Worm (Caenorhabditis elegans) whole organism, mixed stage, embryonic: ENCODE data around the gene nhr-147.

ENCODE experiments used
- M03D4.4 ChIP-seq: sonication (generic microtip); optimal IDR thresholded peaks from 2 replicates; lab custom pipeline; 2017; ENCODE audit warnings: mild to moderate bottlenecking, missing genetic modification characterization, missing compliant biosample characterization
- bed-3 ChIP-seq: fragments of 200-800 bp; sonication (Bioruptor generic); optimal IDR thresholded peaks from 3 replicates; lab custom pipeline; 2018; ENCODE audit warnings: mild to moderate bottlenecking, missing genetic modification characterization, moderate library complexity, missing compliant biosample characterization
- blmp-1 ChIP-seq: fragments of 150-350 bp; optimal IDR thresholded peaks from 2 replicates; lab custom pipeline; 2014; ENCODE audit warnings: missing biosample characterization, missing genetic modification characterization
- ceh-39 ChIP-seq: fragments of 150-350 bp; optimal IDR thresholded peaks from 2 replicates; lab custom pipeline; 2014; ENCODE audit warnings: missing biosample characterization, missing genetic modification characterization
- ceh-43 ChIP-seq: fragments of 200-800 bp; sonication (Bioruptor generic); optimal IDR thresholded peaks from 2 replicates; lab custom pipeline; 2018; ENCODE audit warnings: mild to moderate bottlenecking, missing genetic modification characterization, moderate library complexity, missing compliant biosample characterization
- ceh-83 ChIP-seq: fragments of 200-800 bp; sonication (Bioruptor generic); optimal IDR thresholded peaks from 2 replicates; lab custom pipeline; 2018; ENCODE audit warnings: mild to moderate bottlenecking, missing genetic modification characterization, missing compliant biosample characterization
- ces-1 ChIP-seq: fragments of 150-350 bp; optimal IDR thresholded peaks from 2 replicates; lab custom pipeline; 2014; ENCODE audit warnings: missing biosample characterization, missing genetic modification reagents, missing genetic modification characterization
- cnd-1 ChIP-seq: fragments of 200-800 bp; sonication (Bioruptor generic); optimal IDR thresholded peaks from 2 replicates; lab custom pipeline; 2018; ENCODE audit warnings: mild to moderate bottlenecking, missing genetic modification characterization, missing compliant biosample characterization
- drap-1 ChIP-seq: fragments of 200-800 bp; sonication (Bioruptor generic); optimal IDR thresholded peaks from 3 replicates; lab custom pipeline; 2018; ENCODE audit warnings: mild to moderate bottlenecking, missing genetic modification characterization, missing compliant biosample characterization
- elt-1 ChIP-seq: sonication (generic microtip); optimal IDR thresholded peaks from 2 replicates; lab custom pipeline; 2017; ENCODE audit warnings: missing genetic modification characterization, mild to moderate bottlenecking, missing compliant biosample characterization, antibody characterized with exemption, moderate library complexity, borderline replicate concordance; ENCODE audit not compliant: insufficient read depth
- elt-3 ChIP-seq: fragments of 150-350 bp; optimal IDR thresholded peaks from 2 replicates; lab custom pipeline; 2014; ENCODE audit warnings: missing biosample characterization, missing genetic modification characterization
- flh-1 ChIP-seq: fragments of 200-800 bp; sonication (Bioruptor generic); optimal IDR thresholded peaks from 2 replicates; lab custom pipeline; 2018; ENCODE audit warnings: mild to moderate bottlenecking, missing genetic modification characterization, moderate library complexity, missing compliant biosample characterization
- ham-2 ChIP-seq: fragments of 200-800 bp; sonication (Bioruptor generic); optimal IDR thresholded peaks from 2 replicates; lab custom pipeline; 2018; ENCODE audit warnings: mild to moderate bottlenecking, missing genetic modification characterization, missing compliant biosample characterization
- lin-13 ChIP-seq: fragments of 150-350 bp; optimal IDR thresholded peaks from 2 replicates; lab custom pipeline; 2014; ENCODE audit warnings: missing biosample characterization, missing genetic modification characterization
- lin-32 ChIP-seq: fragments of 200-800 bp; sonication (Bioruptor generic); optimal IDR thresholded peaks from 2 replicates; lab custom pipeline; 2018; ENCODE audit warnings: mild to moderate bottlenecking, missing genetic modification characterization, missing compliant biosample characterization
- lsy-2 ChIP-seq: fragments of 150-350 bp; optimal IDR thresholded peaks from 2 replicates; lab custom pipeline; 2014; ENCODE audit warnings: missing biosample characterization, missing genetic modification characterization
- mab-5 ChIP-seq: fragments of 150-350 bp; optimal IDR thresholded peaks from 2 replicates; lab custom pipeline; 2014; ENCODE audit warnings: missing biosample characterization, missing genetic modification characterization
- mep-1 ChIP-seq: fragments of 150-350 bp; optimal IDR thresholded peaks from 2 replicates; lab custom pipeline; 2017; ENCODE audit warnings: missing biosample characterization, missing genetic modification reagents, missing genetic modification characterization, inconsistent platforms
- mls-2 ChIP-seq: sonication (generic microtip); optimal IDR thresholded peaks from 2 replicates; lab custom pipeline; 2016; ENCODE audit warnings: mild to moderate bottlenecking, missing genetic modification characterization, moderate library complexity, missing compliant biosample characterization
- nhr-12 ChIP-seq: fragments of 150-350 bp; optimal IDR thresholded peaks from 2 replicates; lab custom pipeline; 2014; ENCODE audit warnings: missing biosample characterization, missing genetic modification characterization
- nhr-2 ChIP-seq: fragments of 150-350 bp; optimal IDR thresholded peaks from 2 replicates; lab custom pipeline; 2014; ENCODE audit warnings: missing biosample characterization, missing genetic modification characterization
- nhr-237 ChIP-seq: fragments of 150-350 bp; optimal IDR thresholded peaks from 2 replicates; lab custom pipeline; 2014; ENCODE audit warnings: missing biosample characterization, missing genetic modification characterization
- nhr-28 ChIP-seq: fragments of 150-350 bp; optimal IDR thresholded peaks from 2 replicates; lab custom pipeline; 2014; ENCODE audit warnings: missing biosample characterization, missing genetic modification characterization
- nhr-76 ChIP-seq: sonication (generic microtip); optimal IDR thresholded peaks from 2 replicates; lab custom pipeline; 2017; ENCODE audit warnings: missing biosample characterization, missing genetic modification characterization
- pha-4 ChIP-seq: fragments of 150-350 bp; optimal IDR thresholded peaks from 2 replicates; lab custom pipeline; 2018; ENCODE audit warnings: missing biosample characterization, missing genetic modification reagents, missing genetic modification characterization
- sem-2 ChIP-seq: fragments of 200-800 bp; sonication (Bioruptor generic); optimal IDR thresholded peaks from 2 replicates; lab custom pipeline; 2018; ENCODE audit warnings: mild to moderate bottlenecking, missing genetic modification characterization, missing compliant biosample characterization
- sptf-1 ChIP-seq: sonication (generic microtip); optimal IDR thresholded peaks from 2 replicates; lab custom pipeline; 2017; ENCODE audit warnings: mild to moderate bottlenecking, missing genetic modification characterization, moderate library complexity, missing compliant biosample characterization
- tbx-8 ChIP-seq: fragments of 200-800 bp; sonication (Bioruptor generic); optimal IDR thresholded peaks from 2 replicates; lab custom pipeline; 2018; ENCODE audit warnings: mild to moderate bottlenecking, missing genetic modification characterization, moderate library complexity, missing compliant biosample characterization
- unc-120 ChIP-seq: sonication (generic microtip); optimal IDR thresholded peaks from 2 replicates; lab custom pipeline; 2017; ENCODE audit warnings: missing genetic modification characterization, missing compliant biosample characterization; ENCODE audit not compliant: poor library complexity, severe bottlenecking
- unc-39 ChIP-seq: fragments of 150-350 bp; optimal IDR thresholded peaks from 2 replicates; lab custom pipeline; 2014; ENCODE audit warnings: missing biosample characterization, missing genetic modification characterization
- zip-8 ChIP-seq: fragments of 150-350 bp; optimal IDR thresholded peaks from 2 replicates; lab custom pipeline; 2014; ENCODE audit warnings: missing biosample characterization, missing genetic modification characterization
- ztf-11 ChIP-seq: fragments of 150-350 bp; optimal IDR thresholded peaks from 2 replicates; lab custom pipeline; 2014; ENCODE audit warnings: missing biosample characterization, missing genetic modification characterization

Gene nhr-147

DNA sequence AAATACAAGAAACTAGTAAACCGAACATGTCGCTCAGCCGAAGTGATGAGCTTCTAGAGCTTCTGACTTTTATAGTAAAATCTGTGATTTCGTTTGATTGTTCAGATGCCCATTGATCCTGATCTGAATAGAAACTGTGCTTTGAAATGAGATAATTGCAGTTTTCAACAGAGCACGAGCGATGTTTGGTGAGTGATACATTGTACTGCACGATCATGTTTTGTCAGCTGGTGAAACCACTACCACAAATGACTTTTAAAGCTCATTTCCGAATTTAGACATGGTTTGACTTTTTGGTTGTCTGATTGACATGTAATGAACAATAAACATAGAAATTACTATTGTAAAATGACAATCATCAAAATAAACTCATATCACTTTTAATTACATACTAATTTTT is 9.9 kb downstream of the nhr-147 start, which contains the start of gene tag-293:
TSS of gene tag-293 (minus strand) at position 101 of the 400 bp plus-strand sequence.
- TF ChIP-seq flh-1 (GFP tag; lab: Kevin White, UChicago) (no peak), ceh-43 (GFP tag; lab: Kevin White, UChicago) (no peak), ham-2 (GFP tag; lab: Kevin White, UChicago) (no peak), elt-1 (tag; lab: Kevin White, UChicago) (no peak), tbx-8 (GFP tag; lab: Kevin White, UChicago) (no peak), mep-1 (tag; lab: Kevin White, UChicago) (no peak), mls-2 (no peak), ceh-83 (GFP tag; lab: Kevin White, UChicago) (no peak), bed-3 (GFP tag; lab: Kevin White, UChicago) (no peak), mab-5 (no peak), nhr-76 (tag; lab: Kevin White, UChicago) (no peak), unc-39 (no peak), nhr-237 (tag; lab: Kevin White, UChicago) (no peak), pha-4 (no peak), zip-8 (tag; lab: Kevin White, UChicago) (no peak), nhr-28 (tag; lab: Kevin White, UChicago) (no peak), drap-1 (no peak), lsy-2 (tag; lab: Kevin White, UChicago) (no peak), lin-13 (tag; lab: Kevin White, UChicago) (no peak)
- TF ChIP-seq, all 35 proteins: peak for 0

DNA sequence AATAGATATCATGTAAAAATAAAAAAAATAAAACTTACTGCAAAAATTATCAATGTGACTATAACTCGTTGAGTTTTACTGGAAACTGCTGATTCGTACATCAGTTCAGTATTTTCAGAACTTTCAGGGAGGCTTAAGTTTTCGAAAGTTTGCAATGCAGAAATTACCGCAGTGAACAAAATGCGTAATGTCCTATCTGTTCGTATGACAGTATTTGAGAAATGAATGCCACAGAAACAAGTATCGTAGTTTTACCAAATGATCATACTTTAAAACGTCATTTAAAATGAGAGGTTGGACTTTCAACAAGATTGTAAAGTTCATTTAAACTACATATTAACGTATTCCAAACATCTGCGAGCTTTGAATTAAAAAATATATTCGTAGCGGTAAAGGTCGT is 11.1 kb downstream of the nhr-147 start, which contains the start of gene C03G6.21:
TSS of gene C03G6.21 (minus strand) at position 101 of the 400 bp plus-strand sequence.
- TF ChIP-seq ceh-39 (no peak), sem-2 (no peak), lin-32 (GFP tag; lab: Kevin White, UChicago) (no peak), mep-1 (tag; lab: Kevin White, UChicago) (no peak), nhr-12 (tag; lab: Kevin White, UChicago) (no peak), nhr-2 (tag; lab: Kevin White, UChicago) (no peak), zip-8 (tag; lab: Kevin White, UChicago) (no peak), ces-1 (GFP tag; lab: Kevin White, UChicago) (no peak), M03D4.4 (no peak), ztf-11 (no peak), blmp-1 (no peak), nhr-28 (tag; lab: Kevin White, UChicago) (no peak), ham-2 (GFP tag; lab: Kevin White, UChicago) (no peak), unc-120 (tag; lab: Kevin White, UChicago) (no peak), ceh-43 (GFP tag; lab: Kevin White, UChicago) (no peak), lsy-2 (tag; lab: Kevin White, UChicago) (no peak), tbx-8 (GFP tag; lab: Kevin White, UChicago) (no peak), flh-1 (GFP tag; lab: Kevin White, UChicago) (no peak)
- TF ChIP-seq, all 35 proteins: peak for 0

DNA sequence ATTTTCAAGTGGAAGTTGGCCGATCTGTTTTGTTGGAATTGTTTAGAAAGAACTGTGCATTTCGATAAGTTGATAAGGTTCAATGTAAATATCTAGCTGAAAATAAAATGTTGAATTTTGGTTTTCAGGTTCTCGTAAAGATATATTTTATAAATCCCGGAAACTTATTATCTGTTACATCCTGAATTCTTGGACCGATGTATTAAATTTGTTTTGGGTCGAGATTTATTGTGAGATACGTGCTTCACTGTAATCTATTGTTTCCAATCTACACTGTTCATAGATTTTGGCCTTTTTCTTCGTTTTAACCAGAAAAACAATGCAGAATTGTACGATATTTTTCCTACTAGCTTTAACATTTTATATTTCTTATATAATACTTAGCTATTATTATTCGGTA is 11.5 kb downstream of the nhr-147 start, which contains the start of gene C03G6.6:
TSS of gene C03G6.6 (plus strand) at position 301 of the 400 bp plus-strand sequence.
- TF ChIP-seq bed-3 (GFP tag; lab: Kevin White, UChicago) (no peak), cnd-1 (no peak), lsy-2 (tag; lab: Kevin White, UChicago) (no peak), pha-4 (no peak), elt-3 (tag; lab: Kevin White, UChicago) (no peak), lin-13 (tag; lab: Kevin White, UChicago) (no peak), nhr-76 (tag; lab: Kevin White, UChicago) (no peak), ceh-43 (GFP tag; lab: Kevin White, UChicago) (no peak), sem-2 (no peak), ces-1 (GFP tag; lab: Kevin White, UChicago) (no peak), nhr-237 (tag; lab: Kevin White, UChicago) (no peak), mls-2 (no peak), ceh-83 (GFP tag; lab: Kevin White, UChicago) (no peak), ztf-11 (no peak), tbx-8 (GFP tag; lab: Kevin White, UChicago) (no peak), mep-1 (tag; lab: Kevin White, UChicago) (no peak), sptf-1 (tag; lab: Kevin White, UChicago) (no peak)

DNA sequence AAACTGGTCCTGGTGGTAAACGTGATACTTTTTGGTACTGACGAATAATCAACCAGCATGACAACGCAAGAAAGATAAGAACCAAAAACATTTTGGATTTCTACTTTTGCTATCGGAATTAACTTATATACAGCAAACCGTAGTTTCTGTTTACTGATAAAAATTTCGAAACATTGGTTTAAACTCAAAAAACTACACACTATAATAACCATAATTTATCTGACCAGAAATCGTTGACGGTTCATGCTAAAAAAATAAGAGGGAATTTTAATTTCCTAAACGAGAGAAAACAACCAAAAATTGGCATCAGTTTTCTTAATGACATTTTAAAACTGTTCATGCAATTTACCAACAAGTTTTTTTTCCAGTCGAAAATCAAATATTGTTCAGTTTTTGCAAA is 16.1 kb downstream of the nhr-147 start, which contains the start of gene cyp-35A1:
TSS of gene cyp-35A1 (minus strand) at position 101 of the 400 bp plus-strand sequence.
- TF ChIP-seq nhr-2 (tag; lab: Kevin White, UChicago) = no peak
- no peak for TF ChIP-seq unc-39
- TF ChIP-seq drap-1 = no peak
- TF ChIP-seq mls-2 = no peak
- no peak for TF ChIP-seq mab-5
- TF ChIP-seq zip-8 (tag; lab: Kevin White, UChicago) = no peak
- TF ChIP-seq ces-1 (GFP tag; lab: Kevin White, UChicago) = no peak
- no peak for TF ChIP-seq pha-4
- no peak for TF ChIP-seq elt-1 (tag; lab: Kevin White, UChicago)
